Worm (Caenorhabditis elegans): ENCODE measurements around the gene nduf-2.2.

ce11 chrIII:6453665-6454064, 11.4 kb upstream of the nduf-2.2 start:
- TF ChIP-seq pqm-1 (tag; optimal IDR thresholded peaks at IDR 0.05) (peak; percentile 27), zag-1 (tag; optimal IDR thresholded peaks at IDR 0.05) (no peak), mep-1 (tag; optimal IDR thresholded peaks at IDR 0.05) (peak; percentile 95), nhr-28 (tag; optimal IDR thresholded peaks at IDR 0.05) (peak; percentile 80), unc-62 (GFP tag; optimal IDR thresholded peaks at IDR 0.05 in 1 of 2) (peak in 1 of 2 experiments; percentile 65), unc-62 (tag; optimal IDR thresholded peaks at IDR 0.05) (no peak), egl-27 (tag; optimal IDR thresholded peaks at IDR 0.05) (no peak), lsy-2 (tag; optimal IDR thresholded peaks at IDR 0.05) (peak; percentile 71 to 92), lin-39 (tag; optimal IDR thresholded peaks at IDR 0.05) (no peak), mdl-1 (tag; optimal IDR thresholded peaks at IDR 0.05) (peak in 1 of 2 experiments; percentile 66), lir-3 (tag; optimal IDR thresholded peaks at IDR 0.05) (no peak), ceh-82 (tag; optimal IDR thresholded peaks at IDR 0.05) (no peak)

Measured in whole organism, L4 larva.